Fruit fly (Drosophila melanogaster) whole organism, adult: ENCODE data around the gene CG12746.

Source experiments
- CG7101 ChIP-seq: fragments of 200-800 bp; sonication (Bioruptor generic); optimal IDR thresholded peaks from 2 replicates; lab custom pipeline; 2018; ENCODE audit warnings: missing biosample characterization, mild to moderate bottlenecking, missing genetic modification characterization, moderate library complexity
- Crg-1 ChIP-seq: fragments of 200-800 bp; sonication (Bioruptor generic); optimal IDR thresholded peaks from 2 replicates; lab custom pipeline; 2016; ENCODE audit warnings: missing biosample characterization, missing genetic modification characterization
- cnc ChIP-seq, 2 experiments: fragments of >200 bp; optimal IDR thresholded peaks; 2 replicates each; lab custom pipeline; 2017
- kay ChIP-seq: fragments of 200-800 bp; sonication (Bioruptor generic); peaks from one replicate; lab custom pipeline; 2016; ENCODE audit warnings: missing biosample characterization, missing genetic modification characterization, borderline replicate concordance

- TF ChIP-seq CG7101 (tag; lab: Kevin White, UChicago) = no peak
- TF ChIP-seq kay = no peak
- no peak for TF ChIP-seq Crg-1 (GFP tag; lab: Kevin White, UChicago)
- no peak for TF ChIP-seq cnc (optimal IDR thresholded peaks at IDR 0.05; lab: Kevin White, UChicago)
Measured at dm6 chr3R:5611733-5612132, 47.1 kb downstream of the CG12746 start.
